Worm (Caenorhabditis elegans) whole organism, early embryonic: ENCODE measurements around the gene C35D10.1.

Experiments used
- ama-1 ChIP-seq: fragments of 150-350 bp; optimal IDR thresholded peaks from 2 replicates; lab custom pipeline; 2014
- ets-7 ChIP-seq: sonication (generic microtip); optimal IDR thresholded peaks from 2 replicates; lab custom pipeline; 2016; ENCODE audit warnings: missing genotype, missing genetic modification characterization, missing compliant biosample characterization
- flt-1 ChIP-seq: fragments of 200-800 bp; sonication (Bioruptor generic); IDR thresholded peaks from 2 replicates; pipeline ENCODE4 v1.3.6; 2022; ENCODE audit warnings: missing genetic modification characterization, missing compliant biosample characterization
- hmg-4 ChIP-seq: fragments of 200-800 bp; sonication (Bioruptor generic); optimal IDR thresholded peaks from 2 replicates; lab custom pipeline; 2018; ENCODE audit warnings: mild to moderate bottlenecking, missing genetic modification characterization, missing compliant biosample characterization
- pes-1 ChIP-seq: fragments of 200-800 bp; sonication (Bioruptor generic); IDR thresholded peaks from 2 replicates; pipeline ENCODE4 v1.3.6; 2022; ENCODE audit warnings: missing genetic modification reagents, missing genetic modification characterization, missing compliant biosample characterization
- scrt-1 ChIP-seq: fragments of 200-800 bp; sonication (Bioruptor generic); IDR thresholded peaks from 2 replicates; pipeline ENCODE4 v1.3.6; 2022; ENCODE audit warnings: missing genetic modification characterization, missing compliant biosample characterization
- sea-1 ChIP-seq: fragments of 200-800 bp; sonication (Bioruptor generic); conservative IDR thresholded peaks from 2 replicates; pipeline ENCODE4 v1.3.6; 2022; ENCODE audit warnings: missing genetic modification characterization, missing compliant biosample characterization
- tbx-37 ChIP-seq: fragments of 200-800 bp; sonication (Bioruptor generic); conservative IDR thresholded peaks from 2 replicates; pipeline ENCODE4 v1.3.6; 2022; ENCODE audit warnings: missing genetic modification reagents, missing genetic modification characterization, missing compliant biosample characterization

- TF ChIP-seq sea-1 (GFP tag; lab: Robert Waterston, UW) = no peak
- TF ChIP-seq pes-1 (GFP tag; lab: Robert Waterston, UW) = no peak
- TF ChIP-seq scrt-1 (GFP tag; lab: Robert Waterston, UW) = no peak
- no peak for TF ChIP-seq hmg-4 (GFP tag; lab: Kevin White, UChicago)
- no peak for TF ChIP-seq flt-1
- TF ChIP-seq ama-1 (lab: Kevin White, UChicago) = no peak
- TF ChIP-seq ets-7 (tag; lab: Kevin White, UChicago) = no peak
- no peak for TF ChIP-seq tbx-37 (GFP tag; lab: Robert Waterston, UW)
These were observed 27.4 kb downstream of the C35D10.1 start, which contains the start of gene rom-1 for ce11 chrIII:4906896-4907295.
